Fruit fly (Drosophila melanogaster) whole organism, embryonic: ENCODE results near the gene Takl2.

Source experiments
- Antp ChIP-seq: fragments of 200-800 bp; sonication (Bioruptor generic); optimal IDR thresholded peaks from 3 replicates; lab custom pipeline; 2016; ENCODE audit warnings: missing biosample characterization, missing genetic modification characterization
- Awh ChIP-seq: fragments of 200-800 bp; sonication (Bioruptor generic); IDR thresholded peaks from 2 replicates; pipeline ENCODE4, ENCODE4 v1.3.6; 2022; ENCODE audit warnings: missing biosample characterization, missing genetic modification characterization
- CG10321 ChIP-seq: fragments of 200-800 bp; sonication (Bioruptor generic); IDR thresholded peaks from 2 replicates; pipeline ENCODE4 v1.3.6; 2022; ENCODE audit warnings: missing biosample characterization, missing genetic modification characterization
- CG12299 ChIP-seq: fragments of 200-800 bp; sonication (Bioruptor generic); optimal IDR thresholded peaks from 2 replicates; lab custom pipeline; 2018; ENCODE audit warnings: missing biosample characterization, mild to moderate bottlenecking, missing genetic modification characterization
- CG13775 ChIP-seq: fragments of 200-800 bp; sonication (Bioruptor generic); optimal IDR thresholded peaks from 3 replicates; lab custom pipeline; 2017; ENCODE audit warnings: missing biosample characterization, mild to moderate bottlenecking, missing genetic modification characterization
- CG14014 ChIP-seq: fragments of 200-800 bp; sonication (Bioruptor generic); IDR thresholded peaks from 2 replicates; pipeline ENCODE4 v1.3.6; 2022; ENCODE audit warnings: missing biosample characterization, missing genetic modification characterization
- CG14050 ChIP-seq: fragments of 200-800 bp; sonication (Bioruptor generic); IDR thresholded peaks from 3 replicates; pipeline ENCODE4 v1.3.6; 2022; ENCODE audit warnings: missing biosample characterization, missing genetic modification characterization
- CG15011 ChIP-seq: fragments of 200-800 bp; sonication (Bioruptor generic); optimal IDR thresholded peaks from 3 replicates; lab custom pipeline; 2018; ENCODE audit warnings: missing biosample characterization, mild to moderate bottlenecking, missing genetic modification characterization
- CG15514 ChIP-seq: fragments of 200-800 bp; sonication (Bioruptor generic); optimal IDR thresholded peaks from 3 replicates; lab custom pipeline; 2017; ENCODE audit warnings: missing biosample characterization, missing genetic modification characterization, mild to moderate bottlenecking, moderate library complexity, missing genetic modification reagents
- CG15696 ChIP-seq: fragments of 200-800 bp; sonication (Bioruptor generic); optimal IDR thresholded peaks from 2 replicates; lab custom pipeline; 2019; ENCODE audit warnings: missing biosample characterization, mild to moderate bottlenecking, missing genetic modification characterization, moderate library complexity
- CG17328 ChIP-seq: fragments of 200-800 bp; sonication (Bioruptor generic); IDR thresholded peaks from 2 replicates; pipeline ENCODE4 v1.3.6; 2022; ENCODE audit warnings: missing biosample characterization, missing genetic modification characterization
- CG17361 ChIP-seq: fragments of 200-800 bp; sonication (Bioruptor generic); IDR thresholded peaks from 3 replicates; pipeline ENCODE4 v1.3.6; 2022; ENCODE audit warnings: missing biosample characterization, missing genetic modification characterization
- CG17802 ChIP-seq: fragments of 200-800 bp; sonication (Bioruptor generic); optimal IDR thresholded peaks from 2 replicates; lab custom pipeline; 2018; ENCODE audit warnings: missing biosample characterization, mild to moderate bottlenecking, missing genetic modification characterization, moderate library complexity
- CG1792 ChIP-seq: fragments of 200-800 bp; sonication (Bioruptor generic); optimal IDR thresholded peaks from 2 replicates; lab custom pipeline; 2016; ENCODE audit warnings: missing biosample characterization, missing genetic modification characterization
- CG18262 ChIP-seq: fragments of 200-800 bp; optimal IDR thresholded peaks from 3 replicates; lab custom pipeline; 2019; ENCODE audit warnings: missing biosample characterization, mild to moderate bottlenecking, missing genetic modification characterization, moderate library complexity
- CG18619 ChIP-seq: fragments of 200-800 bp; sonication (Bioruptor generic); optimal IDR thresholded peaks from 3 replicates; lab custom pipeline; 2017; ENCODE audit warnings: missing biosample characterization, mild to moderate bottlenecking, missing genetic modification characterization
- CG3065 ChIP-seq: fragments of 200-800 bp; sonication (Bioruptor generic); optimal IDR thresholded peaks from 2 replicates; lab custom pipeline; 2016; ENCODE audit warnings: missing biosample characterization, missing genetic modification characterization
- CG31388 ChIP-seq: fragments of 200-800 bp; sonication (Bioruptor generic); optimal IDR thresholded peaks from 2 replicates; lab custom pipeline; 2016; ENCODE audit warnings: missing biosample characterization, missing genetic modification characterization
- CG33557 ChIP-seq: fragments of 200-800 bp; sonication (Bioruptor generic); optimal IDR thresholded peaks from 2 replicates; lab custom pipeline; 2019; ENCODE audit warnings: missing biosample characterization, mild to moderate bottlenecking, missing genetic modification characterization, moderate library complexity
- CG5245 ChIP-seq: fragments of 200-800 bp; sonication (Bioruptor generic); optimal IDR thresholded peaks from 3 replicates; lab custom pipeline; 2016; ENCODE audit warnings: missing biosample characterization, missing genetic modification characterization
- CG8281 ChIP-seq: fragments of 200-800 bp; sonication (Bioruptor generic); optimal IDR thresholded peaks from 2 replicates; lab custom pipeline; 2018; ENCODE audit warnings: missing biosample characterization, mild to moderate bottlenecking, missing genetic modification characterization, moderate library complexity
- CG8290 ChIP-seq, 3 experiments: fragments of 200-800 bp; sonication (Bioruptor generic); optimal IDR thresholded peaks; 2 replicates each; lab custom pipeline; 2016 to 2019; ENCODE audit warnings: missing biosample characterization in 3 of 3, missing genetic modification characterization in 3 of 3, mild to moderate bottlenecking in 2 of 3, moderate library complexity in 1 of 3
- CG8478 ChIP-seq: fragments of >200 bp; optimal IDR thresholded peaks from 2 replicates; lab custom pipeline; 2018
- CG9609 ChIP-seq: fragments of 200-800 bp; sonication (Bioruptor generic); optimal IDR thresholded peaks from 3 replicates; lab custom pipeline; 2016; ENCODE audit warnings: missing biosample characterization, missing genetic modification characterization
- CkIIα-i1 ChIP-seq: fragments of 200-800 bp; sonication (Bioruptor generic); IDR thresholded peaks from 2 replicates; pipeline ENCODE4 v1.3.6; 2022; ENCODE audit warnings: missing biosample characterization, missing genetic modification characterization
- D19B ChIP-seq: fragments of 200-800 bp; sonication (Bioruptor generic); optimal IDR thresholded peaks from 2 replicates; lab custom pipeline; 2017; ENCODE audit warnings: missing biosample characterization, mild to moderate bottlenecking, missing genetic modification characterization
- Dbx ChIP-seq: fragments of 200-800 bp; sonication (Bioruptor generic); IDR thresholded peaks from 3 replicates; pipeline ENCODE4 v1.3.6; 2022; ENCODE audit warnings: missing biosample characterization, missing genetic modification characterization
- Fer1 ChIP-seq: fragments of 200-800 bp; sonication (Bioruptor generic); optimal IDR thresholded peaks from 2 replicates; lab custom pipeline; 2017; ENCODE audit warnings: missing biosample characterization, mild to moderate bottlenecking, missing genetic modification characterization
- Fer3 ChIP-seq: fragments of 200-800 bp; sonication (Bioruptor generic); optimal IDR thresholded peaks from 2 replicates; lab custom pipeline; 2018; ENCODE audit warnings: missing biosample characterization, mild to moderate bottlenecking, missing genetic modification characterization, moderate library complexity
- Gug ChIP-seq: fragments of 200-800 bp; sonication (Bioruptor generic); IDR thresholded peaks from 4 replicates; pipeline ENCODE4 v1.3.6; 2022; ENCODE audit warnings: missing biosample characterization, missing genetic modification characterization
- HmgD ChIP-seq: fragments of 200-800 bp; sonication (Bioruptor generic); optimal IDR thresholded peaks from 3 replicates; lab custom pipeline; 2016; ENCODE audit warnings: missing biosample characterization, missing genetic modification characterization
- Lhr ChIP-seq: fragments of 200-800 bp; sonication (Bioruptor generic); optimal IDR thresholded peaks from 3 replicates; lab custom pipeline; 2017; ENCODE audit warnings: mild to moderate bottlenecking, missing biosample characterization, missing genetic modification reagents, missing genetic modification characterization
- MTF-1 ChIP-seq: fragments of 200-800 bp; sonication (Bioruptor generic); optimal IDR thresholded peaks from 2 replicates; lab custom pipeline; 2018; ENCODE audit warnings: missing biosample characterization, mild to moderate bottlenecking, missing genetic modification characterization, borderline replicate concordance
- NK7.1 ChIP-seq: fragments of 200-800 bp; sonication (Bioruptor generic); optimal IDR thresholded peaks from 3 replicates; lab custom pipeline; 2016; ENCODE audit warnings: missing biosample characterization, missing genetic modification characterization
- Pdp1 ChIP-seq, 2 experiments: fragments of 200-800 bp; sonication (Bioruptor generic); optimal IDR thresholded peaks; 3 replicates each; lab custom pipeline; 2016; ENCODE audit warnings: missing biosample characterization in 2 of 2, missing genetic modification characterization in 2 of 2, mild to moderate bottlenecking in 1 of 2, moderate library complexity in 1 of 2
- Scr ChIP-seq: fragments of 200-800 bp; sonication (Bioruptor generic); IDR thresholded peaks from 2 replicates; pipeline ENCODE4 v1.3.6; 2022; ENCODE audit warnings: missing biosample characterization, missing genetic modification characterization; ENCODE audit not compliant: partially characterized antibody
- Sry-β ChIP-seq: fragments of 200-800 bp; sonication (Bioruptor generic); optimal IDR thresholded peaks from 2 replicates; lab custom pipeline; 2018; ENCODE audit warnings: missing biosample characterization, mild to moderate bottlenecking, missing genetic modification characterization, moderate library complexity
- bab2 ChIP-seq: fragments of 200-800 bp; sonication (Bioruptor generic); optimal IDR thresholded peaks from 2 replicates; lab custom pipeline; 2016; ENCODE audit warnings: missing biosample characterization, missing genetic modification characterization
- btn ChIP-seq: fragments of 200-800 bp; sonication (Bioruptor generic); optimal IDR thresholded peaks from 2 replicates; lab custom pipeline; 2016; ENCODE audit warnings: missing biosample characterization, missing genetic modification characterization
- ftz-f1 ChIP-seq: fragments of 200-800 bp; sonication (Bioruptor generic); optimal IDR thresholded peaks from 2 replicates; lab custom pipeline; 2016; ENCODE audit warnings: missing biosample characterization, missing genetic modification characterization
- jumu ChIP-seq: fragments of 200-800 bp; sonication (Bioruptor generic); optimal IDR thresholded peaks from 3 replicates; lab custom pipeline; 2016; ENCODE audit warnings: missing biosample characterization, missing genetic modification characterization
- klu ChIP-seq: fragments of 200-800 bp; sonication (Bioruptor generic); IDR thresholded peaks from 2 replicates; pipeline ENCODE4 v1.3.6; 2022; ENCODE audit warnings: missing biosample characterization, missing genetic modification characterization
- lbe ChIP-seq: fragments of 200-800 bp; sonication (Bioruptor generic); optimal IDR thresholded peaks from 2 replicates; lab custom pipeline; 2016; ENCODE audit warnings: missing biosample characterization, mild to moderate bottlenecking, missing genetic modification characterization
- nom ChIP-seq: fragments of 200-800 bp; sonication (Bioruptor generic); optimal IDR thresholded peaks from 2 replicates; lab custom pipeline; 2017; ENCODE audit warnings: missing biosample characterization, missing genetic modification characterization, mild to moderate bottlenecking, moderate library complexity, missing genetic modification reagents
- ro ChIP-seq: fragments of 200-800 bp; sonication (Bioruptor generic); IDR thresholded peaks from 2 replicates; pipeline ENCODE4 v1.3.6; 2022; ENCODE audit warnings: missing biosample characterization, missing genetic modification characterization
- schlank ChIP-seq: fragments of 200-800 bp; sonication (Bioruptor generic); optimal IDR thresholded peaks from 2 replicates; lab custom pipeline; 2018; ENCODE audit warnings: missing biosample characterization, mild to moderate bottlenecking, missing genetic modification characterization
- sens ChIP-seq: fragments of 200-800 bp; sonication (Bioruptor generic); peaks from one replicate; lab custom pipeline; 2016; ENCODE audit warnings: missing biosample characterization, missing genetic modification characterization

Takl2 gene

dm6 chr3R:22724149-22724973 lies 9.3 kb downstream of the Takl2 start, which contains the start of gene Irp-1A (continued):
- peak; percentile 60 for TF ChIP-seq CG15696 (tag; lab: Kevin White, UChicago)
- TF ChIP-seq CG17361 (GFP tag; lab: Robert Waterston, UW) = peak; percentile 87
- no peak for TF ChIP-seq NK7.1 (GFP tag; lab: Kevin White, UChicago)
- TF ChIP-seq MTF-1 (GFP tag; lab: Kevin White, UChicago) = no peak
- peak; percentile 72; the same call in 1 of the 2 replicates for TF ChIP-seq CG17328
- peak; percentile 90 for TF ChIP-seq Scr (GFP tag; lab: Robert Waterston, UW)
- TF ChIP-seq sens (GFP tag; lab: Kevin White, UChicago) = peak; percentile 90
- peak; percentile 56 for TF ChIP-seq lbe (GFP tag; lab: Kevin White, UChicago)
- peak; percentile 85 for TF ChIP-seq CG18262 (tag; lab: Kevin White, UChicago)
- peak; percentile 62 for TF ChIP-seq CG12299 (tag; lab: Kevin White, UChicago)
- TF ChIP-seq bab2 (GFP tag; lab: Kevin White, UChicago) = peak; percentile 3
- TF ChIP-seq CG10321 = peak; percentile 27; the same call in 1 of the 2 replicates
- no peak for TF ChIP-seq jumu (GFP tag; lab: Kevin White, UChicago)
- TF ChIP-seq CG8478 (lab: Kevin White, UChicago) = no peak
- TF ChIP-seq Lhr (GFP tag; lab: Kevin White, UChicago) = peak; percentile 47
- peak; percentile 76; the same call in 2 of the 3 replicates for TF ChIP-seq Dbx
- TF ChIP-seq CG14014 (GFP tag; lab: Robert Waterston, UW) = peak; percentile 81
- no peak for TF ChIP-seq HmgD (GFP tag; lab: Kevin White, UChicago)
- TF ChIP-seq klu (GFP tag; lab: Robert Waterston, UW) = peak; percentile 37; the same call in 1 of the 2 replicates
- TF ChIP-seq CG15011 (GFP tag; lab: Kevin White, UChicago) = peak; percentile 40
- peak; percentile 76 for TF ChIP-seq Fer1
- peak; percentile 61 for TF ChIP-seq CG8290 (GFP tag; optimal IDR thresholded peaks at IDR 0.05; lab: Kevin White, UChicago)
- peak in 1 of 2 experiments; percentile 83 for TF ChIP-seq CG8290 (tag; optimal IDR thresholded peaks at IDR 0.05; lab: Kevin White, UChicago)
- peak; percentile 19 for TF ChIP-seq Antp
- TF ChIP-seq ro (GFP tag; lab: Robert Waterston, UW) = no peak
- TF ChIP-seq CG15514 = peak; percentile 78
- TF ChIP-seq CG18619 (GFP tag; lab: Kevin White, UChicago) = peak; percentile 47
- peak; percentile 65 for TF ChIP-seq CG3065 (GFP tag; lab: Kevin White, UChicago)
- peak; percentile 66 for TF ChIP-seq CG33557
- TF ChIP-seq Awh (GFP tag; lab: Robert Waterston, UW) = peak; percentile 71
- TF ChIP-seq btn (GFP tag; lab: Kevin White, UChicago) = no peak
- TF ChIP-seq CG17802 (tag; lab: Kevin White, UChicago) = no peak
- TF ChIP-seq CG13775 (GFP tag; lab: Kevin White, UChicago) = peak; percentile 69
- peak; percentile 41; the same call in 1 of the 4 replicates for TF ChIP-seq Gug (GFP tag; lab: Robert Waterston, UW)
- peak; percentile 23 for TF ChIP-seq CG9609
- no peak for TF ChIP-seq ftz-f1 (GFP tag; lab: Kevin White, UChicago)
- TF ChIP-seq nom (GFP tag; lab: Kevin White, UChicago) = peak; percentile 35
- no peak for TF ChIP-seq CG5245
- no peak for TF ChIP-seq CkIIα-i1
- TF ChIP-seq CG31388 (GFP tag; lab: Kevin White, UChicago) = peak; percentile 31
- peak; percentile 23 for TF ChIP-seq D19B (GFP tag; lab: Kevin White, UChicago)
- TF ChIP-seq CG1792 = peak; percentile 18
- TF ChIP-seq Fer3 (tag; lab: Kevin White, UChicago) = peak; percentile 79
- peak; percentile 21 for TF ChIP-seq schlank
- TF ChIP-seq Sry-β (GFP tag; lab: Kevin White, UChicago) = peak; percentile 56
- TF ChIP-seq CG14050 (GFP tag; lab: Robert Waterston, UW) = peak; percentile 36; the same call in 1 of the 3 replicates
- no peak for TF ChIP-seq CG8281
- TF ChIP-seq Pdp1 (GFP tag; optimal IDR thresholded peaks at IDR 0.05; lab: Kevin White, UChicago) = peak in 1 of 2 experiments; percentile 54
- TF ChIP-seq, all 482 proteins: peak for 325
